Worm (Caenorhabditis elegans) whole organism, L1 larva: ENCODE data around the gene vps-26.

Source experiments
- lin-15B ChIP-seq: fragments of 150-350 bp; sonication (generic microtip); optimal IDR thresholded peaks from 3 replicates; lab custom pipeline; 2014; ENCODE audit warnings: missing biosample characterization, missing genetic modification characterization
- unc-62 ChIP-seq: fragments of 150-350 bp; optimal IDR thresholded peaks from 2 replicates; lab custom pipeline; 2014; ENCODE audit warnings: missing biosample characterization, missing genetic modification reagents, missing genetic modification characterization

- TF ChIP-seq lin-15B (tag; lab: Kevin White, UChicago), result no peak
- TF ChIP-seq unc-62 (GFP tag; lab: Kevin White, UChicago), result no peak
Measured at ce11 chrIV:9327706-9328105, 13.9 kb downstream of the vps-26 start, which contains the start of gene clec-183.
